Fruit fly (Drosophila melanogaster): ENCODE measurements around the gene CG14011.
A peak's percentile ranks its signal among the peaks of the same experiment; 100 is the strongest.

The CG14011 gene

DNA sequence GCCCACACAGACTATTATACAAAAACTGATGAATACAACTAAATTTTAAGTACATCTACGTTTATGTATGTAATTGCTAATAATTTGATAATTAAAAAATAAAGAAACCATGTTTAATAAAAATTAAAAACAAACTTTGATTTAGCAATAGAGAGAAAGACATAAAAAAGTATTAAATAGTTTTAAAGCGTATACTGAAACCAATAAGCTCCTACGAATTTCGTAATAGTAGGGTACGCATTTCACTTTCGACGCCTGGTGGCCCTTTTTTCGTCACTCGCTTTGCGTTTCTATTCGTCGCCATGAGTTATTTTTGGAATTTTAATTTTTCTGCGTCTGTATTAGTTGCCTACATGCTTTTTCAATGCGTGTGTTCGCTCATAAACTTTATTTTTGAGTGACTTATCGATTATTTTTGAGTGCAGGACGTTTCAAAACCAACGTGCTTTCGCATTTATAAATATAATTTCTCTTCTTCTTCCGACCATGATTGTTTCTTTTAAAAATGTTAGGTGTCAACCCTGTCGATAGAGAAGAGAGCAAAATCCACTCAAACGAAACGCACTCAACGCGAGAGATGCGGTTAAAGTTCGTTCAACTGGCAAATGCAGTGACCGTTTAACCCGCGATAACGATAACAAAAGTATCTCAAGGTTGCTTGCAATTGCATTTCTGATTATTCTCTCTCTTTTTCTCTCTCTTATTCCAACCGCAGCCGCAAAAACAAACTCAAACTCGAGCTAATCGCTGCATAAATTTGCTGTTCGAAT is 34.2 kb downstream of the CG14011 start, which contains the start of gene Oscillin (continued):
- peak; percentile 88 for TF ChIP-seq Sox100B (GFP tag; optimal IDR thresholded peaks at IDR 0.05)
- TF ChIP-seq Hr78 (GFP tag; optimal IDR thresholded peaks at IDR 0.05), result peak in 1 of 2 experiments; percentile 96
- peak; percentile 94 for TF ChIP-seq Xrp1 (GFP tag; IDR thresholded peaks at IDR 0.05)
- TF ChIP-seq emc (GFP tag; optimal IDR thresholded peaks at IDR 0.05), result no peak
- peak; percentile 85 for TF ChIP-seq CoRest (tag; optimal IDR thresholded peaks at IDR 0.05)
- TF ChIP-seq btn (GFP tag; optimal IDR thresholded peaks at IDR 0.05), result no peak
- no peak for TF ChIP-seq aop (GFP tag; IDR thresholded peaks at IDR 0.05)
- TF ChIP-seq Neu2 (GFP tag; optimal IDR thresholded peaks at IDR 0.05; ENCODE audit: borderline replicate concordance), result no peak
- TF ChIP-seq seq (GFP tag; IDR thresholded peaks at IDR 0.05), result no peak; the same call in none of the 2 replicates
- TF ChIP-seq CG42726 (GFP tag; IDR thresholded peaks at IDR 0.05; ENCODE audit: partially characterized antibody), result no peak
- no peak for TF ChIP-seq ATbp (GFP tag; optimal IDR thresholded peaks at IDR 0.05)
- peak; percentile 88 for TF ChIP-seq CG9727 (GFP tag; optimal IDR thresholded peaks at IDR 0.05)
- no peak for TF ChIP-seq Hr3 (GFP tag; optimal IDR thresholded peaks at IDR 0.05)
- TF ChIP-seq fd3F (GFP tag; optimal IDR thresholded peaks at IDR 0.05), result peak; percentile 74
- TF ChIP-seq Atf6 (GFP tag; IDR thresholded peaks at IDR 0.05), result no peak
- TF ChIP-seq NFAT (GFP tag; IDR thresholded peaks at IDR 0.05), result peak; percentile 49; the same call in 1 of the 2 replicates
- peak; percentile 82 for TF ChIP-seq Fer3 (tag; optimal IDR thresholded peaks at IDR 0.05)
- TF ChIP-seq ci (GFP tag; IDR thresholded peaks at IDR 0.05), result peak; percentile 51; the same call in 1 of the 3 replicates
- TF ChIP-seq schlank (tag; optimal IDR thresholded peaks at IDR 0.05), result no peak
- TF ChIP-seq exex (tag; optimal IDR thresholded peaks at IDR 0.05), result peak; percentile 51
- TF ChIP-seq Dip3 (GFP tag; optimal IDR thresholded peaks at IDR 0.05), result no peak
- peak; percentile 36; the same call in 1 of the 2 replicates for TF ChIP-seq cas (GFP tag; IDR thresholded peaks at IDR 0.05)
- peak; percentile 84 for TF ChIP-seq CG11456 (GFP tag; IDR thresholded peaks at IDR 0.05)
- TF ChIP-seq CG10979 (tag; optimal IDR thresholded peaks at IDR 0.05), result peak; percentile 88
- peak; percentile 12 for TF ChIP-seq CTCF (GFP tag; optimal IDR thresholded peaks at IDR 0.05)
- TF ChIP-seq trem (tag; optimal IDR thresholded peaks at IDR 0.05), result peak; percentile 69
- TF ChIP-seq ap (GFP tag; IDR thresholded peaks at IDR 0.05), result no peak
- peak; percentile 77 for TF ChIP-seq Drgx (GFP tag; IDR thresholded peaks at IDR 0.05)
- peak; percentile 53 for TF ChIP-seq CG12155 (GFP tag; optimal IDR thresholded peaks at IDR 0.05)
- peak; percentile 93 for TF ChIP-seq CG7745 (tag; optimal IDR thresholded peaks at IDR 0.05)
- peak; percentile 32 for TF ChIP-seq Sry-δ (GFP tag; optimal IDR thresholded peaks at IDR 0.05)
- TF ChIP-seq CG16815 (GFP tag; optimal IDR thresholded peaks at IDR 0.05), result peak; percentile 18
- no peak for TF ChIP-seq pzg (GFP tag; optimal IDR thresholded peaks at IDR 0.05)
- TF ChIP-seq gsb (GFP tag; IDR thresholded peaks at IDR 0.05), result peak; percentile 66
- TF ChIP-seq Max (GFP tag; optimal IDR thresholded peaks at IDR 0.05), result peak; percentile 47
- peak; percentile 58 for TF ChIP-seq CG15696 (tag; optimal IDR thresholded peaks at IDR 0.05)
- TF ChIP-seq repo (GFP tag; optimal IDR thresholded peaks at IDR 0.05), result no peak
- peak; percentile 22; the same call in 1 of the 2 replicates for TF ChIP-seq amos (GFP tag; IDR thresholded peaks at IDR 0.05; ENCODE audit: partially characterized antibody)
- no peak for TF ChIP-seq fd102C (GFP tag; optimal IDR thresholded peaks at IDR 0.05)
- TF ChIP-seq otp (GFP tag; IDR thresholded peaks at IDR 0.05), result no peak
- TF ChIP-seq al (GFP tag; IDR thresholded peaks at IDR 0.05), result peak; percentile 74
- TF ChIP-seq sug (tag; optimal IDR thresholded peaks at IDR 0.05), result peak; percentile 66
- TF ChIP-seq B-H2 (GFP tag; optimal IDR thresholded peaks at IDR 0.05), result peak; percentile 41
- TF ChIP-seq Ravus (GFP tag; IDR thresholded peaks at IDR 0.05), result no peak; the same call in 1 of the 2 replicates
- TF ChIP-seq BtbVII (GFP tag; optimal IDR thresholded peaks at IDR 0.05), result peak; percentile 76
- no peak for TF ChIP-seq CG13424 (tag; optimal IDR thresholded peaks at IDR 0.05)
- TF ChIP-seq ken (GFP tag; IDR thresholded peaks at IDR 0.05), result peak; percentile 68; the same call in 2 of the 3 replicates
- peak; percentile 72 for TF ChIP-seq Nf-YC (tag; optimal IDR thresholded peaks at IDR 0.05)
- TF ChIP-seq CG10565 (GFP tag; optimal IDR thresholded peaks at IDR 0.05), result peak; percentile 27
